Fruit fly (Drosophila melanogaster): ENCODE data around the gene CG42717.
A peak's percentile ranks its signal among the peaks of the same experiment; 100 is the strongest.

The CG42717 gene

dm6 chr3L:16045831-16046336 is 12.9 kb upstream of the CG42717 start (continued):
- peak; percentile 95 for TF ChIP-seq CoRest (tag; optimal IDR thresholded peaks at IDR 0.05)
- TF ChIP-seq CG9876 (GFP tag; optimal IDR thresholded peaks at IDR 0.05), result peak; percentile 66
- TF ChIP-seq Chrac-16 (GFP tag; optimal IDR thresholded peaks at IDR 0.05), result peak; percentile 89
- peak; percentile 73 for TF ChIP-seq dm (GFP tag; optimal IDR thresholded peaks at IDR 0.05)
- TF ChIP-seq CG2875 (GFP tag; optimal IDR thresholded peaks at IDR 0.05), result peak; percentile 85
- peak; percentile 70 for TF ChIP-seq NC2α (GFP tag; optimal IDR thresholded peaks at IDR 0.05)
- TF ChIP-seq CG17186 (GFP tag; optimal IDR thresholded peaks at IDR 0.05), result peak; percentile 68
- peak; percentile 74 for TF ChIP-seq CG1024 (GFP tag; IDR thresholded peaks at IDR 0.05)
- peak; percentile 80 for TF ChIP-seq CG33213 (GFP tag; optimal IDR thresholded peaks at IDR 0.05)
- no peak for TF ChIP-seq CG2129 (GFP tag; IDR thresholded peaks at IDR 0.05; ENCODE audit: partially characterized antibody)
- TF ChIP-seq fd64A (GFP tag; optimal IDR thresholded peaks at IDR 0.05), result peak; percentile 72
- TF ChIP-seq nom (GFP tag; optimal IDR thresholded peaks at IDR 0.05), result peak; percentile 89
- TF ChIP-seq Rfx (GFP tag; IDR thresholded peaks at IDR 0.05), result peak; percentile 93
- peak; percentile 88 for TF ChIP-seq CG12104 (GFP tag; optimal IDR thresholded peaks at IDR 0.05)
- TF ChIP-seq Hr51 (GFP tag; optimal IDR thresholded peaks at IDR 0.05), result peak; percentile 83 to 96
- TF ChIP-seq ham (GFP tag; IDR thresholded peaks at IDR 0.05), result peak; percentile 45; the same call in 1 of the 2 replicates
- peak; percentile 39 for TF ChIP-seq CTCF (GFP tag; optimal IDR thresholded peaks at IDR 0.05)
- peak; percentile 91 for TF ChIP-seq maf-S (GFP tag; optimal IDR thresholded peaks at IDR 0.05)
- TF ChIP-seq p53 (GFP tag; optimal IDR thresholded peaks at IDR 0.05), result peak; percentile 73
- peak; percentile 85 for TF ChIP-seq zfh2 (GFP tag; optimal IDR thresholded peaks at IDR 0.05)
- peak; percentile 97 for TF ChIP-seq CG17829 (tag; optimal IDR thresholded peaks at IDR 0.05)
- no peak for TF ChIP-seq ftz-f1 (GFP tag; optimal IDR thresholded peaks at IDR 0.05)
- peak; percentile 96 for TF ChIP-seq CG13296 (GFP tag; optimal IDR thresholded peaks at IDR 0.05)
- peak; percentile 10 for TF ChIP-seq CG17802 (tag; optimal IDR thresholded peaks at IDR 0.05)
- peak; percentile 79 for TF ChIP-seq pb (GFP tag; optimal IDR thresholded peaks at IDR 0.05)
- peak; percentile 80 for TF ChIP-seq CG13123 (GFP tag; optimal IDR thresholded peaks at IDR 0.05)
- TF ChIP-seq crc (GFP tag; optimal IDR thresholded peaks at IDR 0.05), result peak; percentile 91
- TF ChIP-seq bowl (GFP tag; IDR thresholded peaks at IDR 0.05), result peak; percentile 85; the same call in 1 of the 2 replicates
- peak; percentile 98 for TF ChIP-seq vvl (GFP tag; IDR thresholded peaks at IDR 0.05)
- TF ChIP-seq CG31441 (GFP tag; IDR thresholded peaks at IDR 0.05), result peak; percentile 73
- TF ChIP-seq BEAF-32 (GFP tag; optimal IDR thresholded peaks at IDR 0.05), result no peak
- no peak for TF ChIP-seq prd (optimal IDR thresholded peaks at IDR 0.05)
- peak; percentile 95 for TF ChIP-seq prd (GFP tag; IDR thresholded peaks at IDR 0.05)
- no peak for TF ChIP-seq pita (GFP tag; optimal IDR thresholded peaks at IDR 0.05)
- TF ChIP-seq Dfd (GFP tag; optimal IDR thresholded peaks at IDR 0.05), result no peak
- TF ChIP-seq pzg (GFP tag; optimal IDR thresholded peaks at IDR 0.05), result peak; percentile 18
- peak; percentile 82; the same call in 2 of the 3 replicates for TF ChIP-seq Optix (GFP tag; IDR thresholded peaks at IDR 0.05)
- TF ChIP-seq cad (GFP tag; optimal IDR thresholded peaks at IDR 0.05), result no peak
- TF ChIP-seq cas (GFP tag; IDR thresholded peaks at IDR 0.05), result peak; percentile 69
- TF ChIP-seq ro (GFP tag; IDR thresholded peaks at IDR 0.05), result 0 out of 2 replicates have a peak, but pooled peaks have one; percentile 60
- TF ChIP-seq Max (GFP tag; optimal IDR thresholded peaks at IDR 0.05), result peak; percentile 87
- TF ChIP-seq h (optimal IDR thresholded peaks at IDR 0.05), result no peak
- peak; percentile 74 for TF ChIP-seq CG8765 (GFP tag; IDR thresholded peaks at IDR 0.05)
- TF ChIP-seq CG12155 (GFP tag; optimal IDR thresholded peaks at IDR 0.05), result peak; percentile 93
- TF ChIP-seq dmrt99B (tag; optimal IDR thresholded peaks at IDR 0.05), result peak; percentile 94
- TF ChIP-seq Antp (GFP tag; optimal IDR thresholded peaks at IDR 0.05), result peak; percentile 72
- TF ChIP-seq CG34422 (GFP tag; IDR thresholded peaks at IDR 0.05), result peak; percentile 92
- peak; percentile 81 for TF ChIP-seq CG11085 (GFP tag; IDR thresholded peaks at IDR 0.05)
- TF ChIP-seq ab (GFP tag; optimal IDR thresholded peaks at IDR 0.05), result peak; percentile 77
- peak; percentile 83 for TF ChIP-seq Nf-YB (GFP tag; optimal IDR thresholded peaks at IDR 0.05)
- TF ChIP-seq CG1233 (GFP tag; optimal IDR thresholded peaks at IDR 0.05), result peak; percentile 94
- TF ChIP-seq CG14965 (GFP tag; optimal IDR thresholded peaks at IDR 0.05; ENCODE audit: borderline replicate concordance), result peak; percentile 28

Data from whole organism, embryonic.